Worm (Caenorhabditis elegans): ENCODE data around the gene tbb-6.

ce11 chrV:12291587-12291986 lies 30.3 kb downstream of the tbb-6 start, which contains the start of the genes srpa-68 and srh-16:
- TF ChIP-seq ceh-13 (GFP tag; optimal IDR thresholded peaks at IDR 0.05) (no peak), ama-1 (optimal IDR thresholded peaks at IDR 0.05) (no peak), scrt-1 (GFP tag; IDR thresholded peaks at IDR 0.05) (0 out of 2 replicates have a peak, but pooled peaks have one; percentile 56)
